Fruit fly (Drosophila melanogaster): ENCODE data around the gene AspRS-m.

AspRS-m gene

dm6 chr2L:16859566-16859965, 32.7 kb downstream of the AspRS-m start:
- TF ChIP-seq h (optimal IDR thresholded peaks at IDR 0.05) (no peak), Myc (optimal IDR thresholded peaks at IDR 0.05) (no peak), psq (optimal IDR thresholded peaks at IDR 0.05) (no peak), insv (optimal IDR thresholded peaks at IDR 0.05) (no peak), Sin3A (optimal IDR thresholded peaks at IDR 0.05) (no peak), ttk (optimal IDR thresholded peaks at IDR 0.05) (no peak)

dm6 chr2L:16861126-16861525, 34.2 kb downstream of the AspRS-m start, which contains the start of gene CG6012:
CG6012 (minus strand) TSS chr2L:16861489.
- no peak for TF ChIP-seq ttk (optimal IDR thresholded peaks at IDR 0.05)
- no peak for TF ChIP-seq psq (optimal IDR thresholded peaks at IDR 0.05)
- no peak for TF ChIP-seq h (optimal IDR thresholded peaks at IDR 0.05)
- TF ChIP-seq Sin3A (optimal IDR thresholded peaks at IDR 0.05), result no peak
- no peak for TF ChIP-seq insv (optimal IDR thresholded peaks at IDR 0.05)

dm6 chr2L:16862526-16862925, 35.6 kb downstream of the AspRS-m start:
- TF ChIP-seq h (optimal IDR thresholded peaks at IDR 0.05) (no peak), insv (optimal IDR thresholded peaks at IDR 0.05) (no peak), Sin3A (optimal IDR thresholded peaks at IDR 0.05) (no peak), ttk (optimal IDR thresholded peaks at IDR 0.05) (no peak), psq (optimal IDR thresholded peaks at IDR 0.05) (no peak), Myc (optimal IDR thresholded peaks at IDR 0.05) (no peak)

dm6 chr2L:16868897-16869324, 42.0 kb downstream of the AspRS-m start:
- TF ChIP-seq insv (optimal IDR thresholded peaks at IDR 0.05) (no peak), h (optimal IDR thresholded peaks at IDR 0.05) (no peak), ttk (optimal IDR thresholded peaks at IDR 0.05) (no peak), Myc (optimal IDR thresholded peaks at IDR 0.05) (no peak), psq (optimal IDR thresholded peaks at IDR 0.05) (no peak), Sin3A (optimal IDR thresholded peaks at IDR 0.05) (no peak)

- TF ChIP-seq insv (optimal IDR thresholded peaks at IDR 0.05) (no peak), Myc (optimal IDR thresholded peaks at IDR 0.05) (no peak), h (optimal IDR thresholded peaks at IDR 0.05) (no peak), ttk (optimal IDR thresholded peaks at IDR 0.05) (no peak), Sin3A (optimal IDR thresholded peaks at IDR 0.05) (no peak), psq (optimal IDR thresholded peaks at IDR 0.05) (no peak)
Measured at dm6 chr2L:16874924-16875323, 48.0 kb downstream of the AspRS-m start.

- TF ChIP-seq ttk (optimal IDR thresholded peaks at IDR 0.05), result no peak
- TF ChIP-seq h (optimal IDR thresholded peaks at IDR 0.05), result no peak
- no peak for TF ChIP-seq insv (optimal IDR thresholded peaks at IDR 0.05)
Measured at dm6 chr2L:16876555-16876954, 49.7 kb downstream of the AspRS-m start.

- TF ChIP-seq ttk (optimal IDR thresholded peaks at IDR 0.05) (no peak), Sin3A (optimal IDR thresholded peaks at IDR 0.05) (no peak), insv (optimal IDR thresholded peaks at IDR 0.05) (no peak), h (optimal IDR thresholded peaks at IDR 0.05) (no peak), Myc (optimal IDR thresholded peaks at IDR 0.05) (no peak), psq (optimal IDR thresholded peaks at IDR 0.05) (no peak)
Measured at dm6 chr2L:16877678-16878077, 50.8 kb downstream of the AspRS-m start.

- TF ChIP-seq Myc (optimal IDR thresholded peaks at IDR 0.05) (no peak), insv (optimal IDR thresholded peaks at IDR 0.05) (no peak), psq (optimal IDR thresholded peaks at IDR 0.05) (no peak), ttk (optimal IDR thresholded peaks at IDR 0.05) (no peak), h (optimal IDR thresholded peaks at IDR 0.05) (no peak), Sin3A (optimal IDR thresholded peaks at IDR 0.05) (no peak)
Measured at dm6 chr2L:16879288-16879687, 52.4 kb downstream of the AspRS-m start, which contains the start of the genes CG32832, CG31743 and CG34313. CG32832 (minus strand) TSS chr2L:16879290. CG31743 (plus strand) TSS chr2L:16879517. CG34313 (plus strand) TSS chr2L:16879517.

dm6 chr2L:16880930-16881329, 54.1 kb downstream of the AspRS-m start:
- TF ChIP-seq ttk (optimal IDR thresholded peaks at IDR 0.05) (no peak), psq (optimal IDR thresholded peaks at IDR 0.05) (no peak), insv (optimal IDR thresholded peaks at IDR 0.05) (no peak), Sin3A (optimal IDR thresholded peaks at IDR 0.05) (no peak), Myc (optimal IDR thresholded peaks at IDR 0.05) (no peak), h (optimal IDR thresholded peaks at IDR 0.05) (no peak)
